3 fruit fly cellular contexts compared by ENCODE assay signal in genomic region chr3R:19318452-19318851, dm6.
TF ChIP-seq lines count a peak whose summit lies in the region.

No protein-coding gene starts in this region.

- TF ChIP-seq CTCF in whole organism, embryonic (GFP tag; optimal IDR thresholded peaks at IDR 0.05; lab: Kevin White, UChicago), result no peak

TF ChIP-seq in whole organism, embryonic, 481 proteins besides CTCF, POLR2A, EP300 and RAD21 (continues in another document):
- no peak for TF ChIP-seq gro (GFP tag; optimal IDR thresholded peaks at IDR 0.05; lab: Kevin White, UChicago)
- TF ChIP-seq CG6689 (GFP tag; IDR thresholded peaks at IDR 0.05; lab: Robert Waterston, UW), result no peak
- TF ChIP-seq wdn (GFP tag; IDR thresholded peaks at IDR 0.05; lab: Robert Waterston, UW), result no peak
- no peak for TF ChIP-seq cg (GFP tag; optimal IDR thresholded peaks at IDR 0.05; lab: Kevin White, UChicago)
- peak; percentile 40 for TF ChIP-seq CG10431 (GFP tag; optimal IDR thresholded peaks at IDR 0.05; lab: Kevin White, UChicago)
- TF ChIP-seq CG17361 (GFP tag; IDR thresholded peaks at IDR 0.05; lab: Robert Waterston, UW), result no peak
- TF ChIP-seq chinmo (GFP tag; IDR thresholded peaks at IDR 0.05; lab: Robert Waterston, UW; ENCODE audit: partially characterized antibody), result no peak
- TF ChIP-seq Adf1 (GFP tag; IDR thresholded peaks at IDR 0.05; lab: Robert Waterston, UW), result no peak
- no peak for TF ChIP-seq CG17829 (tag; optimal IDR thresholded peaks at IDR 0.05; lab: Kevin White, UChicago)
- no peak for TF ChIP-seq CG16815 (GFP tag; optimal IDR thresholded peaks at IDR 0.05; lab: Kevin White, UChicago)
- no peak for TF ChIP-seq twi (tag; optimal IDR thresholded peaks at IDR 0.05; lab: Kevin White, UChicago)
- no peak for TF ChIP-seq CG9215 (GFP tag; IDR thresholded peaks at IDR 0.05; lab: Robert Waterston, UW)
- TF ChIP-seq vfl (GFP tag; optimal IDR thresholded peaks at IDR 0.05; lab: Kevin White, UChicago), result no peak
- no peak for TF ChIP-seq CG6854 (GFP tag; optimal IDR thresholded peaks at IDR 0.05; lab: Kevin White, UChicago)
- no peak for TF ChIP-seq CG8359 (GFP tag; optimal IDR thresholded peaks at IDR 0.05; lab: Kevin White, UChicago; ENCODE audit: borderline replicate concordance)
- no peak for TF ChIP-seq CG2875 (GFP tag; optimal IDR thresholded peaks at IDR 0.05; lab: Kevin White, UChicago)
- TF ChIP-seq CG1647 (GFP tag; optimal IDR thresholded peaks at IDR 0.05; lab: Kevin White, UChicago), result no peak
- TF ChIP-seq CG11560 (tag; IDR thresholded peaks at IDR 0.05; lab: Robert Waterston, UW), result no peak
- TF ChIP-seq nerfin-1 (tag; optimal IDR thresholded peaks at IDR 0.05; lab: Kevin White, UChicago), result peak; percentile 78
- TF ChIP-seq sens (GFP tag; lab: Kevin White, UChicago), result peak; percentile 63
- no peak for TF ChIP-seq MESR4 (GFP tag; optimal IDR thresholded peaks at IDR 0.05; lab: Kevin White, UChicago)
- no peak for TF ChIP-seq gfzf (GFP tag; optimal IDR thresholded peaks at IDR 0.05; lab: Kevin White, UChicago)
- no peak for TF ChIP-seq ewg (GFP tag; optimal IDR thresholded peaks at IDR 0.05; lab: Kevin White, UChicago)
- no peak for TF ChIP-seq Nf-YB (GFP tag; optimal IDR thresholded peaks at IDR 0.05; lab: Kevin White, UChicago)
- TF ChIP-seq nmo (GFP tag; optimal IDR thresholded peaks at IDR 0.05; lab: Kevin White, UChicago), result no peak
- TF ChIP-seq CG31224 (GFP tag; IDR thresholded peaks at IDR 0.05; lab: Robert Waterston, UW), result no peak
- peak; percentile 79 for TF ChIP-seq pros (GFP tag; optimal IDR thresholded peaks at IDR 0.05; lab: Kevin White, UChicago)
- no peak for TF ChIP-seq Asciz (GFP tag; optimal IDR thresholded peaks at IDR 0.05; lab: Kevin White, UChicago)
- TF ChIP-seq Sin3A (optimal IDR thresholded peaks at IDR 0.05; lab: Kevin White, UChicago), result no peak
- no peak for TF ChIP-seq fd3F (GFP tag; optimal IDR thresholded peaks at IDR 0.05; lab: Kevin White, UChicago)
- TF ChIP-seq gsb-n (tag; optimal IDR thresholded peaks at IDR 0.05; lab: Kevin White, UChicago), result no peak
- no peak for TF ChIP-seq HLH4C (GFP tag; IDR thresholded peaks at IDR 0.05; lab: Robert Waterston, UW; ENCODE audit: partially characterized antibody)

TF ChIP-seq in whole organism, prepupa, 60 proteins besides CTCF, POLR2A, EP300 and RAD21:
- no peak for TF ChIP-seq Ets21C (GFP tag; optimal IDR thresholded peaks at IDR 0.05; lab: Kevin White, UChicago)
- peak; percentile 14 for TF ChIP-seq Eip78C (GFP tag; lab: Kevin White, UChicago)

TF ChIP-seq in whole organism, pupa, 21 proteins besides CTCF, POLR2A, EP300 and RAD21:
- TF ChIP-seq CG8159 (tag; optimal IDR thresholded peaks at IDR 0.05; lab: Kevin White, UChicago) (peak; percentile 70), CG17806 (tag; optimal IDR thresholded peaks at IDR 0.05; lab: Kevin White, UChicago) (no peak)
TF ChIP-seq in whole organism, pupa: peak in this region for 1.
